Fruit fly (Drosophila melanogaster): ENCODE data around the gene wdb.

The wdb gene

DNA sequence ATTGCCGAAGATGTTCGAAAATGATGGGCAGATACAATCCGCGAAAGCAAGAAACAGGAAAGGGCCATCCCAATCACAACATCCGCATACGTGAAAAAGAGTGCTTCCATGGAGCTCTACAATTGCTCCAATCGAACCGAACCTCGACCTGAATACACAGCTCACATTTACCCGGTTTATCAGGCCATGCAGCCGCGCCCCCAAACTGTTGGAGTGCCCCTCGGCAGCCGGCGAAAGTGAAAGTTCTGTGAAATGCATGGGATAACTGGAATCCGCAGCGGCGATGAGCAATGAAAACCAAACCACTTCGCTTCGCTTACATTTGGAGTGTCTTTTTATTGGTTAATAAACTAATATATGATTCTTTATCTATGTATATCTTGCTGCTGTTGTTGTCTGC lies 15.2 kb upstream of the wdb start:
- no peak for TF ChIP-seq Jra (GFP tag; optimal IDR thresholded peaks at IDR 0.05)
- TF ChIP-seq h (GFP tag; optimal IDR thresholded peaks at IDR 0.05): no peak
- TF ChIP-seq CG9705 (GFP tag; optimal IDR thresholded peaks at IDR 0.05): no peak
- no peak for TF ChIP-seq usp (GFP tag; optimal IDR thresholded peaks at IDR 0.05)
- no peak for TF ChIP-seq OdsH (GFP tag; optimal IDR thresholded peaks at IDR 0.05)
- TF ChIP-seq fru (GFP tag; optimal IDR thresholded peaks at IDR 0.05): no peak
- TF ChIP-seq CG32264 (GFP tag; optimal IDR thresholded peaks at IDR 0.05): no peak
- no peak for TF ChIP-seq Rel (GFP tag; optimal IDR thresholded peaks at IDR 0.05)
- TF ChIP-seq Rel (tag; optimal IDR thresholded peaks at IDR 0.05): no peak
- no peak for TF ChIP-seq Hnf4 (GFP tag; optimal IDR thresholded peaks at IDR 0.05)
- no peak for TF ChIP-seq dl (GFP tag; optimal IDR thresholded peaks at IDR 0.05; ENCODE audit: insufficient read depth in 1 of 2, partially characterized antibody in 2 of 2)
- TF ChIP-seq foxo (GFP tag; optimal IDR thresholded peaks at IDR 0.05): no peak
- no peak for TF ChIP-seq ey (GFP tag; optimal IDR thresholded peaks at IDR 0.05)

DNA sequence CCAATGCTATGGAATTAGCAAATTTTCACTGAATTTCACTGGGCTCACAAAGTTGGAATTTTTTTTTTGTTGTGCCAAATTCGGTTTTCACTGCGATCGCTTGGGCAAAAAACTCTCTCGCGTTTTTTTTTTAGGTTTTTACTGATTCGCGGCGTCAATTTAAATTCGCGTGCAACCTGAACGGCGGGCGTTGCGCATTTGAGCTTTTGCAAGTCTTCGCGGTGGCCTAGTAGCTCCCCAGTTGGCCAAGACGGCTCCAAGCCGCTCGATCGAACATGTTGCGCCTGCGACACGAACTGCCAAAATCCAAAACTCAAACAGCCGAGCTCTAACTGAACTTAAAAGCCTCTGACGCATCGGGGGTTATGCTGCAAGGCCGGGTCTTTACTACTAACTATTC lies 13.9 kb upstream of the wdb start, which contains the start of gene CG5639:
TSS of gene CG5639 (minus strand) at position 152 of the 400 bp plus-strand sequence.
- TF ChIP-seq dl (GFP tag; optimal IDR thresholded peaks at IDR 0.05; ENCODE audit: insufficient read depth in 1 of 2, partially characterized antibody in 2 of 2): no peak
- TF ChIP-seq brk (GFP tag; optimal IDR thresholded peaks at IDR 0.05): no peak
- TF ChIP-seq Abd-B (GFP tag; optimal IDR thresholded peaks at IDR 0.05): no peak
- TF ChIP-seq N (GFP tag; optimal IDR thresholded peaks at IDR 0.05): no peak
- TF ChIP-seq dsf (GFP tag; optimal IDR thresholded peaks at IDR 0.05; ENCODE audit: borderline replicate concordance): no peak
- no peak for TF ChIP-seq Vsx2 (GFP tag; optimal IDR thresholded peaks at IDR 0.05; ENCODE audit: partially characterized antibody)
- no peak for TF ChIP-seq Myc (optimal IDR thresholded peaks at IDR 0.05)
- no peak for TF ChIP-seq woc (GFP tag; optimal IDR thresholded peaks at IDR 0.05)
- TF ChIP-seq br (GFP tag; optimal IDR thresholded peaks at IDR 0.05): no peak
- no peak for TF ChIP-seq lola (GFP tag; optimal IDR thresholded peaks at IDR 0.05)
- no peak for TF ChIP-seq Hnf4 (GFP tag; optimal IDR thresholded peaks at IDR 0.05)
- TF ChIP-seq rgr (GFP tag; optimal IDR thresholded peaks at IDR 0.05): no peak

DNA sequence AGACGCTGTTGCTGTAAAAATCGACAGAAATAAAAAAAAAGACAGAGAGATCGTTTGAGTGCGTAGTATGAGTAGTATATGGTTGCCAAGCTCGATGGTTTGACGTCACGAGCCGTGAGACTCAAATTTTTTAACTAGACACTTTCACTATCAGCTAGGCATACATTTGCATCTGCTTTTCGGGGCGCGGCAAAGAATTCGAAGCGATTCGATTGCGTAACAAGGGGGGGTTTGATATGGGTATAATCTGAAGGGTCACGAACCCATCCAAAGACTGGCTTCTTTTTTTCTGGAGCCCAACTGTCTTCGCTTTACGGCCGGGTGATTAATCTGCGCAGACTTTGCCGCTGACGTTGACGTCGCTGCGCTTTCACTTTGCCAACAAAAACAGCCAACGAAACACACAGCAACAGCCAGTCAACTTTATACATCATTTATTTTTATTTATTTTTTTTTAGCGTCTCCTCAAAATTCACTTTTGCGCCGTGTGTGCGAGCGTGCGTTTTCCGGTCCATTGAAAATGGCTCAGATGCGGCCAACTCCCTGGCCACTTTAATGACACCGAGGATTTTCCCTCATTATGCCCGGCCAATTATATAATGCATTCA lies 11.6 kb upstream of the wdb start:
- no peak for TF ChIP-seq usp (GFP tag; optimal IDR thresholded peaks at IDR 0.05)
- no peak for TF ChIP-seq foxo (GFP tag; optimal IDR thresholded peaks at IDR 0.05)
- no peak for TF ChIP-seq Sp1 (GFP tag; optimal IDR thresholded peaks at IDR 0.05)
- TF ChIP-seq Myc (optimal IDR thresholded peaks at IDR 0.05): no peak
- TF ChIP-seq brk (GFP tag; optimal IDR thresholded peaks at IDR 0.05): no peak
- TF ChIP-seq fru (GFP tag; optimal IDR thresholded peaks at IDR 0.05): no peak
- TF ChIP-seq GATAd (GFP tag; optimal IDR thresholded peaks at IDR 0.05): no peak
- no peak for TF ChIP-seq jim (GFP tag; optimal IDR thresholded peaks at IDR 0.05)
- no peak for TF ChIP-seq dmrt93B (GFP tag; optimal IDR thresholded peaks at IDR 0.05)

DNA sequence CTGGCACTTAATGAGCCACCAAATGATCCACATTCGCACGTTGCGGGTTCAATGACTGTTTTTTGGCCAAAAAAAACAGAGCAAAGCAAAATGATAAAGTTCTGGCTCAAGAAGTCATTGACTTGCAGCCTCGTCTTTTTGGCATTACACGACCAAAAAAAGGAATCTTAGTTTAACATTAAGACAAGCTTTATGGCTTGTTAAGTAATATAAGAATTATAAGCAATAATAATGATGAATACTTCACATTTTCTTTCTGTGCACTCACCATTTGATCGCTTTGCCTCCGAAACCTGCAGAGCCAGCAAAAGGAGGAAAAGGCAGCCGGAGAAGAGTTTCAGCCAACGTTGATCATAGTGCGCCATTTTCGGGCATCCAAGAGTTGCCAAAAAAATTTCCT lies 11.1 kb upstream of the wdb start:
- TF ChIP-seq fru (GFP tag; optimal IDR thresholded peaks at IDR 0.05): peak; percentile 60
- no peak for TF ChIP-seq sv (GFP tag; optimal IDR thresholded peaks at IDR 0.05)
- TF ChIP-seq CG9705 (GFP tag; optimal IDR thresholded peaks at IDR 0.05): peak; percentile 27
- peak; percentile 69 for TF ChIP-seq Sp1 (GFP tag; optimal IDR thresholded peaks at IDR 0.05)
- TF ChIP-seq dmrt93B (GFP tag; optimal IDR thresholded peaks at IDR 0.05): no peak
- peak; percentile 47 for TF ChIP-seq woc (GFP tag; optimal IDR thresholded peaks at IDR 0.05)
- TF ChIP-seq ey (GFP tag; optimal IDR thresholded peaks at IDR 0.05): peak; percentile 52
- no peak for TF ChIP-seq Abd-B (GFP tag; optimal IDR thresholded peaks at IDR 0.05)
- no peak for TF ChIP-seq GATAd (GFP tag; optimal IDR thresholded peaks at IDR 0.05)
- TF ChIP-seq Hnf4 (GFP tag; optimal IDR thresholded peaks at IDR 0.05): no peak
- no peak for TF ChIP-seq brk (GFP tag; optimal IDR thresholded peaks at IDR 0.05)
- TF ChIP-seq foxo (GFP tag; optimal IDR thresholded peaks at IDR 0.05): peak in 1 of 2 experiments; percentile 65
- TF ChIP-seq br (GFP tag; optimal IDR thresholded peaks at IDR 0.05): peak; percentile 66
- peak; percentile 43 for TF ChIP-seq OdsH (GFP tag; optimal IDR thresholded peaks at IDR 0.05)
- TF ChIP-seq h (GFP tag; optimal IDR thresholded peaks at IDR 0.05): peak; percentile 53
- peak; percentile 35 for TF ChIP-seq sage (GFP tag; optimal IDR thresholded peaks at IDR 0.05)
- peak; percentile 71 for TF ChIP-seq psq (GFP tag; optimal IDR thresholded peaks at IDR 0.05)
- TF ChIP-seq HLH106 (tag; optimal IDR thresholded peaks at IDR 0.05): peak; percentile 67
- TF ChIP-seq Rel (GFP tag; optimal IDR thresholded peaks at IDR 0.05): no peak
- peak; percentile 6 for TF ChIP-seq Rel (tag; optimal IDR thresholded peaks at IDR 0.05)
